Worm (Caenorhabditis elegans) whole organism, L1 larva: ENCODE measurements around the gene cox-6B.

Experiments used
- C04F5.9 ChIP-seq: sonication (generic microtip); optimal IDR thresholded peaks from 2 replicates; lab custom pipeline; 2016; ENCODE audit warnings: missing genetic modification characterization, missing compliant biosample characterization
- C16A3.4 ChIP-seq: fragments of 150-350 bp; optimal IDR thresholded peaks from 2 replicates; lab custom pipeline; 2014; ENCODE audit warnings: missing biosample characterization, missing genetic modification characterization
- F16B12.6 ChIP-seq: fragments of 150-350 bp; optimal IDR thresholded peaks from 2 replicates; lab custom pipeline; 2014; ENCODE audit warnings: missing biosample characterization, missing genetic modification characterization
- aha-1 ChIP-seq: fragments of 150-350 bp; optimal IDR thresholded peaks from 2 replicates; lab custom pipeline; 2014; ENCODE audit warnings: missing biosample characterization, missing genetic modification characterization
- aly-2 ChIP-seq: fragments of 150-350 bp; optimal IDR thresholded peaks from 2 replicates; lab custom pipeline; 2014; ENCODE audit warnings: missing biosample characterization, missing genetic modification characterization
- ama-1 ChIP-seq: fragments of 150-350 bp; optimal IDR thresholded peaks from 2 replicates; lab custom pipeline; 2014
- blmp-1 ChIP-seq: fragments of 150-350 bp; optimal IDR thresholded peaks from 2 replicates; lab custom pipeline; 2014; ENCODE audit warnings: missing biosample characterization, missing genetic modification characterization
- ceh-63 ChIP-seq: fragments of 200-800 bp; sonication (Bioruptor generic); optimal IDR thresholded peaks from 2 replicates; lab custom pipeline; 2018; ENCODE audit warnings: mild to moderate bottlenecking, missing genetic modification characterization, missing compliant biosample characterization
- ceh-8 ChIP-seq: fragments of 200-800 bp; sonication (Bioruptor generic); optimal IDR thresholded peaks from 2 replicates; lab custom pipeline; 2018; ENCODE audit warnings: mild to moderate bottlenecking, missing genetic modification characterization, moderate library complexity, missing compliant biosample characterization
- ceh-82 ChIP-seq, 3 experiments: fragments of 150-350 bp in 1 of 3; sonication (generic microtip) in 2 of 3; optimal IDR thresholded peaks; 2 replicates each; lab custom pipeline; 2014 to 2017; ENCODE audit warnings: missing biosample characterization in 3 of 3, missing genetic modification characterization in 3 of 3
- ceh-88 ChIP-seq: fragments of 200-800 bp; sonication (Bioruptor generic); IDR thresholded peaks from 2 replicates; pipeline ENCODE4 v1.3.6; 2022; ENCODE audit warnings: missing genetic modification characterization, missing compliant biosample characterization
- ceh-90 ChIP-seq: sonication (generic microtip); optimal IDR thresholded peaks from 2 replicates; lab custom pipeline; 2016; ENCODE audit warnings: missing genetic modification characterization, missing compliant biosample characterization
- ces-1 ChIP-seq: fragments of 150-350 bp; optimal IDR thresholded peaks from 2 replicates; lab custom pipeline; 2014; ENCODE audit warnings: missing biosample characterization, missing genetic modification reagents, missing genetic modification characterization
- dpl-1 ChIP-seq, 3 experiments: fragments of 150-350 bp in 2 of 3; sonication (generic microtip) in 1 of 3; optimal IDR thresholded peaks; 2 replicates each; lab custom pipeline; 2014 to 2017; ENCODE audit warnings: missing biosample characterization in 3 of 3, missing genetic modification characterization in 3 of 3, missing genetic modification reagents in 3 of 3
- efl-1 ChIP-seq, 4 experiments: fragments of 150-350 bp; optimal IDR thresholded peaks in 3 of 4; peaks in 1 of 4; 1 replicate in 1 of 4; 2 replicates in 3 of 4; lab custom pipeline; 2014; ENCODE audit warnings: missing biosample characterization in 2 of 4, missing genetic modification characterization in 2 of 4, missing genetic modification reagents in 2 of 4
- egl-13 ChIP-seq: sonication (generic microtip); optimal IDR thresholded peaks from 2 replicates; lab custom pipeline; 2016; ENCODE audit warnings: missing genotype, missing genetic modification reagents, missing genetic modification characterization, missing compliant biosample characterization
- elt-2 ChIP-seq: sonication (generic microtip); optimal IDR thresholded peaks from 2 replicates; lab custom pipeline; 2016; ENCODE audit warnings: missing genetic modification characterization, mild to moderate bottlenecking, inconsistent platforms, missing compliant biosample characterization, missing genetic modification reagents
- elt-3 ChIP-seq, 6 experiments: fragments of 150-350 bp in 1 of 6; sonication (generic microtip); optimal IDR thresholded peaks; 2 replicates each; lab custom pipeline; 2017 to 2018; ENCODE audit warnings: missing biosample characterization in 6 of 6, missing genetic modification characterization in 6 of 6, inconsistent platforms in 1 of 6
- fkh-10 ChIP-seq: sonication (generic microtip); optimal IDR thresholded peaks from 2 replicates; lab custom pipeline; 2017; ENCODE audit warnings: missing biosample characterization, missing genetic modification reagents, missing genetic modification characterization
- isw-1 ChIP-seq: fragments of 200-800 bp; sonication (Bioruptor generic); IDR thresholded peaks from 2 replicates; pipeline ENCODE4 v1.3.6; 2022; ENCODE audit warnings: missing genetic modification characterization, missing compliant biosample characterization
- jun-1 ChIP-seq: fragments of 150-350 bp; optimal IDR thresholded peaks from 2 replicates; lab custom pipeline; 2014; ENCODE audit warnings: missing biosample characterization, missing genetic modification reagents, missing genetic modification characterization
- lin-13 ChIP-seq: fragments of 150-350 bp; optimal IDR thresholded peaks from 2 replicates; lab custom pipeline; 2014; ENCODE audit warnings: missing biosample characterization, missing genetic modification reagents, missing genetic modification characterization
- lin-14 ChIP-seq: fragments of 200-800 bp; sonication (Bioruptor generic); optimal IDR thresholded peaks from 2 replicates; lab custom pipeline; 2018; ENCODE audit warnings: mild to moderate bottlenecking, missing genetic modification characterization, moderate library complexity, missing compliant biosample characterization
- lin-15B ChIP-seq: fragments of 150-350 bp; sonication (generic microtip); optimal IDR thresholded peaks from 3 replicates; lab custom pipeline; 2014; ENCODE audit warnings: missing biosample characterization, missing genetic modification characterization
- lin-35 ChIP-seq, 2 experiments: fragments of 150-350 bp; optimal IDR thresholded peaks; 2 replicates each; lab custom pipeline; 2014; ENCODE audit warnings: missing biosample characterization in 2 of 2, missing genetic modification characterization in 2 of 2, missing genetic modification reagents in 2 of 2
- lir-3 ChIP-seq: sonication (generic microtip); optimal IDR thresholded peaks from 2 replicates; lab custom pipeline; 2016; ENCODE audit warnings: mild to moderate bottlenecking, missing genetic modification characterization, moderate library complexity, missing compliant biosample characterization; ENCODE audit not compliant: poor library complexity
- mep-1 ChIP-seq: fragments of 150-350 bp; optimal IDR thresholded peaks from 2 replicates; lab custom pipeline; 2014; ENCODE audit warnings: missing biosample characterization, missing genetic modification characterization
- nhr-12 ChIP-seq: sonication (generic microtip); optimal IDR thresholded peaks from 2 replicates; lab custom pipeline; 2017; ENCODE audit warnings: missing biosample characterization, missing genetic modification characterization
- nhr-20 ChIP-seq: sonication (generic microtip); optimal IDR thresholded peaks from 2 replicates; lab custom pipeline; 2016; ENCODE audit warnings: mild to moderate bottlenecking, missing genetic modification characterization, missing compliant biosample characterization
- nhr-84 ChIP-seq: sonication (generic microtip); optimal IDR thresholded peaks from 2 replicates; lab custom pipeline; 2017; ENCODE audit warnings: missing biosample characterization, missing genetic modification characterization
- nhr-85 ChIP-seq: sonication (generic microtip); peaks from one replicate; lab custom pipeline; 2016; ENCODE audit warnings: missing genetic modification characterization, inconsistent platforms, missing compliant biosample characterization
- nhr-90 ChIP-seq: sonication (generic microtip); optimal IDR thresholded peaks from 2 replicates; lab custom pipeline; 2016; ENCODE audit warnings: mild to moderate bottlenecking, missing genetic modification characterization, missing compliant biosample characterization; ENCODE audit not compliant: poor library complexity
- pag-3 ChIP-seq: sonication (generic microtip); optimal IDR thresholded peaks from 2 replicates; lab custom pipeline; 2017; ENCODE audit warnings: missing genetic modification characterization, mild to moderate bottlenecking, missing compliant biosample characterization, antibody characterized with exemption, borderline replicate concordance; ENCODE audit not compliant: insufficient read depth
- pax-3 ChIP-seq: fragments of 200-800 bp; sonication (Bioruptor generic); optimal IDR thresholded peaks from 2 replicates; lab custom pipeline; 2018; ENCODE audit warnings: mild to moderate bottlenecking, missing genetic modification characterization, moderate library complexity, missing compliant biosample characterization
- pqm-1 ChIP-seq: sonication (generic microtip); optimal IDR thresholded peaks from 3 replicates; lab custom pipeline; 2017; ENCODE audit warnings: missing biosample characterization, missing genetic modification characterization
- skn-1 ChIP-seq: fragments of 150-350 bp; optimal IDR thresholded peaks from 2 replicates; lab custom pipeline; 2014; ENCODE audit warnings: missing biosample characterization, missing genetic modification characterization
- swsn-7 ChIP-seq: sonication (generic microtip); optimal IDR thresholded peaks from 2 replicates; lab custom pipeline; 2016; ENCODE audit warnings: missing genetic modification characterization, missing compliant biosample characterization
- unc-130 ChIP-seq: fragments of 150-350 bp; optimal IDR thresholded peaks from 2 replicates; lab custom pipeline; 2017; ENCODE audit warnings: missing biosample characterization, missing genetic modification characterization, inconsistent platforms
- unc-86 ChIP-seq: sonication (generic microtip); optimal IDR thresholded peaks from 2 replicates; lab custom pipeline; 2016; ENCODE audit warnings: missing genetic modification characterization, missing compliant biosample characterization
- zag-1 ChIP-seq: fragments of 150-350 bp; optimal IDR thresholded peaks from 2 replicates; lab custom pipeline; 2014; ENCODE audit warnings: missing biosample characterization, missing genetic modification characterization
- ztf-11 ChIP-seq, 2 experiments: sonication (generic microtip); optimal IDR thresholded peaks; 2 replicates each; lab custom pipeline; 2016 to 2017; ENCODE audit warnings: missing genetic modification characterization in 2 of 2, missing biosample characterization in 1 of 2, missing compliant biosample characterization in 1 of 2

cox-6B gene

ce11 chrIII:2681559-2681958 is 17.9 kb upstream of the cox-6B start:
- TF ChIP-seq efl-1 (optimal IDR thresholded peaks at IDR 0.05; lab: Kevin White, UChicago) (no peak), efl-1 (GFP tag; optimal IDR thresholded peaks at IDR 0.05 in 1 of 2; lab: Kevin White, UChicago) (peak in 1 of 2 experiments; percentile 6), aly-2 (no peak), nhr-20 (tag; lab: Kevin White, UChicago) (no peak)

- TF ChIP-seq pqm-1 (tag; lab: Kevin White, UChicago) (no peak), skn-1 (tag; lab: Kevin White, UChicago) (no peak), ama-1 (no peak), mep-1 (no peak), ceh-8 (GFP tag; lab: Kevin White, UChicago) (no peak), lir-3 (no peak), ztf-11 (tag; optimal IDR thresholded peaks at IDR 0.05; lab: Kevin White, UChicago) (no peak), ceh-63 (GFP tag; lab: Kevin White, UChicago) (no peak), C04F5.9 (tag; lab: Kevin White, UChicago) (no peak), lin-15B (tag; lab: Kevin White, UChicago) (no peak), lin-14 (GFP tag; lab: Kevin White, UChicago) (no peak), egl-13 (no peak), elt-2 (tag; lab: Kevin White, UChicago) (no peak), aha-1 (tag; lab: Kevin White, UChicago) (no peak)
These were observed 16.1 kb upstream of the cox-6B start for ce11 chrIII:2683403-2683802.

- no peak for TF ChIP-seq efl-1 (optimal IDR thresholded peaks at IDR 0.05; lab: Kevin White, UChicago)
- peak in 1 of 2 experiments; percentile 83 for TF ChIP-seq efl-1 (GFP tag; optimal IDR thresholded peaks at IDR 0.05 in 1 of 2; lab: Kevin White, UChicago)
- no peak for TF ChIP-seq lin-14 (GFP tag; lab: Kevin White, UChicago)
These were observed 13.4 kb upstream of the cox-6B start, which contains the start of the genes Y71H2AL.2, Y71H2AL.4 and pbo-1 for ce11 chrIII:2686064-2686463. Gene Y71H2AL.2, plus strand, starts transcription at chrIII:2686364. Gene Y71H2AL.4, plus strand, starts transcription at chrIII:2686408. Gene pbo-1, minus strand, starts transcription at chrIII:2686463.

ce11 chrIII:2686663-2687062 is 12.8 kb upstream of the cox-6B start:
- no peak for TF ChIP-seq ceh-82 (tag; optimal IDR thresholded peaks at IDR 0.05; lab: Kevin White, UChicago)
- TF ChIP-seq zag-1, result peak; percentile 1
- peak; percentile 87 for TF ChIP-seq fkh-10 (GFP tag; lab: Kevin White, UChicago)
- peak; percentile 68 for TF ChIP-seq ces-1 (GFP tag; lab: Kevin White, UChicago)
- TF ChIP-seq efl-1 (optimal IDR thresholded peaks at IDR 0.05; lab: Kevin White, UChicago), result no peak
- TF ChIP-seq efl-1 (GFP tag; optimal IDR thresholded peaks at IDR 0.05 in 1 of 2; lab: Kevin White, UChicago), result peak in 1 of 2 experiments; percentile 62

- TF ChIP-seq nhr-90 (no peak), ceh-90 (tag; lab: Kevin White, UChicago) (no peak), lin-35 (GFP tag; optimal IDR thresholded peaks at IDR 0.05; lab: Kevin White, UChicago) (peak in 1 of 2 experiments; percentile 29), ama-1 (no peak), F16B12.6 (tag; lab: Kevin White, UChicago) (no peak), unc-86 (tag; lab: Kevin White, UChicago) (no peak), ceh-88 (GFP tag; lab: Robert Waterston, UW) (no peak), C16A3.4 (no peak), unc-130 (no peak), pag-3 (tag; lab: Kevin White, UChicago) (no peak), jun-1 (tag; lab: Kevin White, UChicago) (no peak), nhr-12 (no peak), elt-2 (tag; lab: Kevin White, UChicago) (peak; percentile 48)
These were observed 12.1 kb upstream of the cox-6B start for ce11 chrIII:2687412-2687811.

ce11 chrIII:2698740-2699139 is 723 bp upstream of the cox-6B start, which contains the start of gene slc-30A9:
Gene slc-30A9, minus strand, starts transcription at chrIII:2698817.
- no peak for TF ChIP-seq zag-1
- TF ChIP-seq lin-13 (GFP tag; lab: Kevin White, UChicago), result peak; percentile 35
- no peak for TF ChIP-seq ces-1 (GFP tag; lab: Kevin White, UChicago)
- TF ChIP-seq lir-3, result no peak
- no peak for TF ChIP-seq nhr-85 (tag; lab: Kevin White, UChicago)
- peak; percentile 39 for TF ChIP-seq swsn-7
- peak in 1 of 6 experiments; percentile 0 for TF ChIP-seq elt-3 (tag; optimal IDR thresholded peaks at IDR 0.05; lab: Kevin White, UChicago)
- no peak for TF ChIP-seq ceh-8 (GFP tag; lab: Kevin White, UChicago)
- peak; percentile 11 to 61 (median 28) for TF ChIP-seq dpl-1 (GFP tag; optimal IDR thresholded peaks at IDR 0.05; lab: Kevin White, UChicago)
- TF ChIP-seq C04F5.9 (tag; lab: Kevin White, UChicago), result no peak
- no peak for TF ChIP-seq pax-3 (tag; lab: Kevin White, UChicago)
- peak; percentile 33 for TF ChIP-seq C16A3.4
- no peak for TF ChIP-seq ztf-11 (tag; optimal IDR thresholded peaks at IDR 0.05; lab: Kevin White, UChicago)
- TF ChIP-seq unc-130, result no peak
- no peak for TF ChIP-seq nhr-84 (tag; lab: Kevin White, UChicago)
- peak; percentile 19 for TF ChIP-seq nhr-20 (tag; lab: Kevin White, UChicago)
- peak; percentile 10; the same call in 1 of the 2 replicates for TF ChIP-seq isw-1
- TF ChIP-seq blmp-1 (tag; lab: Kevin White, UChicago), result peak; percentile 39
